Worm (Caenorhabditis elegans): ENCODE data around the gene pals-23.

The pals-23 gene

ce11 chrIII:154168-154567, 29.6 kb downstream of the pals-23 start (continued):
- no peak for TF ChIP-seq ztf-11 (tag; optimal IDR thresholded peaks at IDR 0.05)
- TF ChIP-seq sdz-12 (GFP tag; optimal IDR thresholded peaks at IDR 0.05), result no peak
- no peak for TF ChIP-seq ceh-28 (tag; optimal IDR thresholded peaks at IDR 0.05)
- peak; percentile 98 for TF ChIP-seq dmd-6 (GFP tag; IDR thresholded peaks at IDR 0.05)
- TF ChIP-seq nhr-25 (tag; optimal IDR thresholded peaks at IDR 0.05; ENCODE audit: borderline replicate concordance, insufficient read depth), result no peak
- TF ChIP-seq T20F7.1 (GFP tag; optimal IDR thresholded peaks at IDR 0.05), result no peak
- TF ChIP-seq jun-1 (tag; optimal IDR thresholded peaks at IDR 0.05), result peak; percentile 52
- TF ChIP-seq lir-3 (tag; optimal IDR thresholded peaks at IDR 0.05), result no peak
- TF ChIP-seq daf-12 (tag; optimal IDR thresholded peaks at IDR 0.05), result no peak
- peak; percentile 100 for TF ChIP-seq pqm-1 (tag; optimal IDR thresholded peaks at IDR 0.05)
- TF ChIP-seq hif-1 (tag; optimal IDR thresholded peaks at IDR 0.05), result no peak
- no peak for TF ChIP-seq F37D6.2 (tag; optimal IDR thresholded peaks at IDR 0.05)
- no peak for TF ChIP-seq egl-43 (GFP tag; IDR thresholded peaks at IDR 0.05)
- TF ChIP-seq tra-1 (GFP tag; IDR thresholded peaks at IDR 0.05), result peak; percentile 91
- peak; percentile 64; the same call in 1 of the 2 replicates for TF ChIP-seq ceh-20 (GFP tag; IDR thresholded peaks at IDR 0.05)
- TF ChIP-seq nhr-76 (tag; optimal IDR thresholded peaks at IDR 0.05), result no peak
- no peak for TF ChIP-seq madf-5 (GFP tag; IDR thresholded peaks at IDR 0.05)
- TF ChIP-seq daf-8 (GFP tag; IDR thresholded peaks at IDR 0.05), result no peak
- TF ChIP-seq dve-1 (tag; optimal IDR thresholded peaks at IDR 0.05; ENCODE audit: insufficient read depth), result peak; percentile 95
- TF ChIP-seq zfp-3 (GFP tag; conservative IDR thresholded peaks at IDR 0.05), result no peak
- TF ChIP-seq unc-39 (tag; optimal IDR thresholded peaks at IDR 0.05), result no peak
- TF ChIP-seq daf-19 (GFP tag; conservative IDR thresholded peaks at IDR 0.05), result no peak
- TF ChIP-seq arid-1 (GFP tag; conservative IDR thresholded peaks at IDR 0.05), result no peak
- TF ChIP-seq nhr-77 (tag; optimal IDR thresholded peaks at IDR 0.05), result peak; percentile 94
- no peak for TF ChIP-seq spr-3 (GFP tag; optimal IDR thresholded peaks at IDR 0.05)
- no peak for TF ChIP-seq nhr-111 (GFP tag; optimal IDR thresholded peaks at IDR 0.05)
- TF ChIP-seq lin-15B (tag; optimal IDR thresholded peaks at IDR 0.05), result no peak
- no peak for TF ChIP-seq lin-13 (GFP tag; optimal IDR thresholded peaks at IDR 0.05)
- no peak for TF ChIP-seq zfp-2 (tag; optimal IDR thresholded peaks at IDR 0.05)
- TF ChIP-seq ceh-82 (tag; optimal IDR thresholded peaks at IDR 0.05), result no peak
- TF ChIP-seq nhr-48 (tag; optimal IDR thresholded peaks at IDR 0.05), result peak; percentile 1
- no peak for TF ChIP-seq Y48G9A.11 (GFP tag; IDR thresholded peaks at IDR 0.05)
- TF ChIP-seq cey-2 (tag; optimal IDR thresholded peaks at IDR 0.05; ENCODE audit: borderline replicate concordance, insufficient read depth), result peak; percentile 86
- no peak for TF ChIP-seq nhr-42 (GFP tag; IDR thresholded peaks at IDR 0.05)
- TF ChIP-seq R02D3.7 (tag; optimal IDR thresholded peaks at IDR 0.05), result no peak
- TF ChIP-seq Y5F2A.4 (GFP tag; optimal IDR thresholded peaks at IDR 0.05), result no peak
- TF ChIP-seq F44E2.7 (GFP tag; IDR thresholded peaks at IDR 0.05), result no peak
- no peak for TF ChIP-seq lin-29 (GFP tag; IDR thresholded peaks at IDR 0.05)
- no peak for TF ChIP-seq attf-4 (tag; optimal IDR thresholded peaks at IDR 0.05)
- TF ChIP-seq set-16 (GFP tag; IDR thresholded peaks at IDR 0.05), result no peak
- no peak for TF ChIP-seq F49E8.2 (tag; optimal IDR thresholded peaks at IDR 0.05; ENCODE audit: borderline replicate concordance)
- TF ChIP-seq snpc-1.2 (GFP tag; IDR thresholded peaks at IDR 0.05), result no peak
- peak; percentile 83 for TF ChIP-seq nhr-6 (tag; optimal IDR thresholded peaks at IDR 0.05)
- no peak for TF ChIP-seq D1046.2 (GFP tag; IDR thresholded peaks at IDR 0.05)
- no peak for TF ChIP-seq madf-9 (GFP tag; conservative IDR thresholded peaks at IDR 0.05)
- TF ChIP-seq mxl-2 (GFP tag; conservative IDR thresholded peaks at IDR 0.05), result no peak
- peak; percentile 96 for TF ChIP-seq lin-1 (GFP tag; IDR thresholded peaks at IDR 0.05)
- TF ChIP-seq nhr-102 (tag; optimal IDR thresholded peaks at IDR 0.05), result no peak
- TF ChIP-seq lim-7 (GFP tag; IDR thresholded peaks at IDR 0.05), result no peak
- TF ChIP-seq ces-1 (GFP tag; optimal IDR thresholded peaks at IDR 0.05), result no peak
- no peak for TF ChIP-seq mxl-3 (GFP tag; optimal IDR thresholded peaks at IDR 0.05)
- TF ChIP-seq rbr-2 (tag; optimal IDR thresholded peaks at IDR 0.05), result no peak
